Worm (Caenorhabditis elegans) whole organism, L4 larva: ENCODE data around the gene zig-4.

Experiments
- D1046.2 ChIP-seq: fragments of 200-800 bp; sonication (Bioruptor generic); IDR thresholded peaks from 2 replicates; pipeline ENCODE4 v1.3.6; 2022; ENCODE audit warnings: missing genetic modification characterization, missing compliant biosample characterization
- F10B5.3 ChIP-seq: sonication (generic microtip); optimal IDR thresholded peaks from 2 replicates; lab custom pipeline; 2016; ENCODE audit warnings: mild to moderate bottlenecking, missing genetic modification characterization, missing compliant biosample characterization
- F26F4.8 ChIP-seq: fragments of 200-800 bp; sonication (Bioruptor generic); conservative IDR thresholded peaks from 2 replicates; pipeline ENCODE4 v1.3.6; 2022; ENCODE audit warnings: missing genetic modification characterization, missing compliant biosample characterization
- F37D6.2 ChIP-seq: sonication (generic microtip); optimal IDR thresholded peaks from 2 replicates; lab custom pipeline; 2016; ENCODE audit warnings: mild to moderate bottlenecking, missing genetic modification characterization, missing compliant biosample characterization
- F49E8.2 ChIP-seq: sonication (generic microtip); optimal IDR thresholded peaks from 2 replicates; lab custom pipeline; 2016; ENCODE audit warnings: missing compliant biosample characterization, mild to moderate bottlenecking, missing genetic modification characterization, borderline replicate concordance
- R02D3.7 ChIP-seq: fragments of 150-350 bp; sonication (generic microtip); optimal IDR thresholded peaks from 3 replicates; lab custom pipeline; 2014; ENCODE audit warnings: missing biosample characterization, missing genetic modification characterization
- T20F7.1 ChIP-seq: fragments of 200-800 bp; sonication (Bioruptor generic); optimal IDR thresholded peaks from 2 replicates; lab custom pipeline; 2018; ENCODE audit warnings: mild to moderate bottlenecking, missing genetic modification characterization, missing compliant biosample characterization
- Y5F2A.4 ChIP-seq: fragments of 200-800 bp; sonication (Bioruptor generic); optimal IDR thresholded peaks from 2 replicates; lab custom pipeline; 2018; ENCODE audit warnings: mild to moderate bottlenecking, missing genetic modification characterization, missing compliant biosample characterization
- ZK337.2 ChIP-seq: fragments of 200-800 bp; sonication (Bioruptor generic); IDR thresholded peaks from 2 replicates; pipeline ENCODE4 v1.3.6; 2022; ENCODE audit warnings: missing genetic modification reagents, missing genetic modification characterization, missing compliant biosample characterization
- ZK546.5 ChIP-seq, 2 experiments: sonication (generic microtip); optimal IDR thresholded peaks; 2 replicates each; lab custom pipeline; 2017; ENCODE audit warnings: missing biosample characterization in 2 of 2, missing genetic modification characterization in 2 of 2
- ceh-20 ChIP-seq: fragments of 200-800 bp; sonication (Bioruptor generic); IDR thresholded peaks from 2 replicates; pipeline ENCODE4 v1.3.6; 2022; ENCODE audit warnings: missing genetic modification reagents, missing genetic modification characterization, missing compliant biosample characterization
- ceh-44 ChIP-seq: fragments of 200-800 bp; sonication (Bioruptor generic); IDR thresholded peaks from 2 replicates; pipeline ENCODE4 v1.3.6; 2022; ENCODE audit warnings: missing genetic modification reagents, missing genetic modification characterization, missing compliant biosample characterization
- ceh-62 ChIP-seq: sonication (generic microtip); optimal IDR thresholded peaks from 2 replicates; lab custom pipeline; 2017; ENCODE audit warnings: missing biosample characterization, missing genetic modification characterization
- ceh-82 ChIP-seq: sonication (generic microtip); optimal IDR thresholded peaks from 2 replicates; lab custom pipeline; 2017; ENCODE audit warnings: missing biosample characterization, missing genetic modification characterization
- daf-16 ChIP-seq, 3 experiments: sonication (generic microtip); optimal IDR thresholded peaks; 2 replicates each; lab custom pipeline; 2016 to 2017; ENCODE audit warnings: missing genetic modification characterization in 3 of 3, missing genetic modification reagents in 3 of 3, mild to moderate bottlenecking in 2 of 3, missing compliant biosample characterization in 2 of 3, missing biosample characterization in 1 of 3, moderate library complexity in 1 of 3
- daf-8 ChIP-seq: fragments of 200-800 bp; sonication (Bioruptor generic); IDR thresholded peaks from 2 replicates; pipeline ENCODE4 v1.3.6; 2022; ENCODE audit warnings: missing genetic modification characterization, missing compliant biosample characterization
- egl-43 ChIP-seq: fragments of 200-800 bp; sonication (Bioruptor generic); IDR thresholded peaks from 2 replicates; pipeline ENCODE4 v1.3.6; 2022; ENCODE audit warnings: missing genetic modification reagents, missing genetic modification characterization, missing compliant biosample characterization
- hif-1 ChIP-seq, 2 experiments: sonication (generic microtip); optimal IDR thresholded peaks; 2 replicates each; lab custom pipeline; 2016 to 2017; ENCODE audit warnings: missing compliant biosample characterization in 2 of 2, missing genetic modification characterization in 2 of 2, missing genetic modification reagents in 2 of 2, missing genotype in 2 of 2, mild to moderate bottlenecking in 1 of 2
- hlh-30 ChIP-seq: sonication (generic microtip); optimal IDR thresholded peaks from 2 replicates; lab custom pipeline; 2017; ENCODE audit warnings: antibody characterized with exemption, mild to moderate bottlenecking, missing genetic modification characterization, missing compliant biosample characterization; ENCODE audit not compliant: insufficient read depth
- hmg-1.1 ChIP-seq: fragments of 200-800 bp; sonication (Bioruptor generic); IDR thresholded peaks from 2 replicates; pipeline ENCODE4 v1.3.6; 2022; ENCODE audit warnings: missing genetic modification reagents, missing genetic modification characterization, missing compliant biosample characterization
- jun-1 ChIP-seq: fragments of 150-350 bp; optimal IDR thresholded peaks from 2 replicates; lab custom pipeline; 2014; ENCODE audit warnings: missing biosample characterization, missing genetic modification reagents, missing genetic modification characterization
- lin-1 ChIP-seq: fragments of 200-800 bp; sonication (Bioruptor generic); IDR thresholded peaks from 2 replicates; pipeline ENCODE4 v1.3.6; 2022; ENCODE audit warnings: missing genetic modification reagents, missing genetic modification characterization, missing compliant biosample characterization
- lin-13 ChIP-seq: fragments of 150-350 bp; optimal IDR thresholded peaks from 2 replicates; lab custom pipeline; 2014; ENCODE audit warnings: missing biosample characterization, missing genetic modification reagents, missing genetic modification characterization
- lin-29 ChIP-seq: fragments of 200-800 bp; sonication (Bioruptor generic); IDR thresholded peaks from 2 replicates; pipeline ENCODE4 v1.3.6; 2022; ENCODE audit warnings: missing genetic modification reagents, missing genetic modification characterization, missing compliant biosample characterization
- lin-39 ChIP-seq: fragments of 150-350 bp; optimal IDR thresholded peaks from 2 replicates; lab custom pipeline; 2014; ENCODE audit warnings: missing biosample characterization, missing genetic modification reagents, missing genetic modification characterization
- lir-3 ChIP-seq: sonication (generic microtip); optimal IDR thresholded peaks from 2 replicates; lab custom pipeline; 2016; ENCODE audit warnings: mild to moderate bottlenecking, missing genetic modification characterization, missing compliant biosample characterization
- lsy-2 ChIP-seq, 2 experiments: fragments of 150-350 bp in 1 of 2; sonication (generic microtip) in 1 of 2; optimal IDR thresholded peaks; 2 replicates each; lab custom pipeline; 2014 to 2017; ENCODE audit warnings: missing biosample characterization in 2 of 2, missing genetic modification characterization in 2 of 2
- mdl-1 ChIP-seq, 2 experiments: fragments of 150-350 bp in 1 of 2; sonication (generic microtip) in 1 of 2; optimal IDR thresholded peaks; 2 replicates each; lab custom pipeline; 2014 to 2017; ENCODE audit warnings: missing biosample characterization in 2 of 2, missing genetic modification characterization in 2 of 2
- mes-2 ChIP-seq: sonication (generic microtip); optimal IDR thresholded peaks from 2 replicates; lab custom pipeline; 2016; ENCODE audit warnings: missing genotype, mild to moderate bottlenecking, missing genetic modification characterization, missing compliant biosample characterization; ENCODE audit not compliant: poor library complexity, severe bottlenecking
- nhr-10 ChIP-seq: fragments of 150-350 bp; optimal IDR thresholded peaks from 2 replicates; lab custom pipeline; 2014; ENCODE audit warnings: missing biosample characterization, missing genetic modification characterization
- nhr-102 ChIP-seq: sonication (generic microtip); optimal IDR thresholded peaks from 2 replicates; lab custom pipeline; 2016; ENCODE audit warnings: mild to moderate bottlenecking, missing genetic modification characterization, moderate library complexity, missing compliant biosample characterization
- nhr-111 ChIP-seq: fragments of 200-800 bp; sonication (Bioruptor generic); optimal IDR thresholded peaks from 2 replicates; lab custom pipeline; 2018; ENCODE audit warnings: mild to moderate bottlenecking, missing genetic modification characterization, missing compliant biosample characterization
- nhr-237 ChIP-seq: sonication (generic microtip); optimal IDR thresholded peaks from 2 replicates; lab custom pipeline; 2017; ENCODE audit warnings: missing biosample characterization, missing genetic modification characterization
- nhr-41 ChIP-seq: fragments of 200-800 bp; sonication (Bioruptor generic); IDR thresholded peaks from 2 replicates; pipeline ENCODE4 v1.3.6; 2022; ENCODE audit warnings: missing genetic modification reagents, missing genetic modification characterization, missing compliant biosample characterization
- nhr-48 ChIP-seq: sonication (generic microtip); optimal IDR thresholded peaks from 2 replicates; lab custom pipeline; 2016; ENCODE audit warnings: mild to moderate bottlenecking, missing genetic modification characterization, missing compliant biosample characterization
- nhr-76 ChIP-seq: fragments of 150-350 bp; optimal IDR thresholded peaks from 2 replicates; lab custom pipeline; 2014; ENCODE audit warnings: missing biosample characterization, missing genetic modification characterization
- nhr-77 ChIP-seq: fragments of 150-350 bp; optimal IDR thresholded peaks from 2 replicates; lab custom pipeline; 2014; ENCODE audit warnings: missing biosample characterization, missing genetic modification characterization
- pha-4 ChIP-seq, 2 experiments: fragments of 150-350 bp in 1 of 2; fragments of 200-800 bp in 1 of 2; sonication (Bioruptor generic) in 1 of 2; IDR thresholded peaks in 1 of 2; optimal IDR thresholded peaks in 1 of 2; 2 replicates each; pipeline versions ENCODE4 v1.3.6 to Lab custom; 2014 to 2022; ENCODE audit warnings: missing genetic modification characterization in 2 of 2, missing genetic modification reagents in 2 of 2, missing biosample characterization in 1 of 2, missing compliant biosample characterization in 1 of 2
- set-16 ChIP-seq: fragments of 200-800 bp; sonication (Bioruptor generic); IDR thresholded peaks from 2 replicates; pipeline ENCODE4 v1.3.6; 2022; ENCODE audit warnings: missing genetic modification reagents, missing genetic modification characterization, missing compliant biosample characterization
- snpc-1.2 ChIP-seq: fragments of 200-800 bp; sonication (Bioruptor generic); IDR thresholded peaks from 2 replicates; pipeline ENCODE4 v1.3.6; 2022; ENCODE audit warnings: missing genetic modification reagents, missing genetic modification characterization, missing compliant biosample characterization
- spr-1 ChIP-seq: sonication (generic microtip); optimal IDR thresholded peaks from 2 replicates; lab custom pipeline; 2016; ENCODE audit warnings: mild to moderate bottlenecking, missing genetic modification characterization, missing compliant biosample characterization
- tag-97 ChIP-seq: fragments of 200-800 bp; sonication (Bioruptor generic); IDR thresholded peaks from 2 replicates; pipeline ENCODE4 v1.3.6; 2022; ENCODE audit warnings: missing genetic modification characterization, missing compliant biosample characterization
- unc-39 ChIP-seq: sonication (generic microtip); optimal IDR thresholded peaks from 2 replicates; lab custom pipeline; 2017; ENCODE audit warnings: missing biosample characterization, missing genetic modification characterization
- zip-11 ChIP-seq: fragments of 200-800 bp; sonication (Bioruptor generic); IDR thresholded peaks from 2 replicates; pipeline ENCODE4 v1.3.6; 2022; ENCODE audit warnings: missing genetic modification characterization, missing compliant biosample characterization
- zip-2 ChIP-seq: fragments of 150-350 bp; optimal IDR thresholded peaks from 2 replicates; lab custom pipeline; 2014; ENCODE audit warnings: missing biosample characterization, missing genetic modification characterization
- ztf-7 ChIP-seq: fragments of 150-350 bp; optimal IDR thresholded peaks from 2 replicates; lab custom pipeline; 2014; ENCODE audit warnings: missing biosample characterization, missing genetic modification characterization

Gene zig-4

ce11 chrX:7888915-7889314, 36.3 kb upstream of the zig-4 start, which contains the start of gene C39D10.2:
Gene C39D10.2, plus strand, starts transcription at chrX:7889215.
- TF ChIP-seq mes-2 (tag; lab: Kevin White, UChicago) (no peak), lin-29 (GFP tag; lab: Robert Waterston, UW) (no peak), snpc-1.2 (no peak), T20F7.1 (no peak), Y5F2A.4 (GFP tag; lab: Kevin White, UChicago) (no peak), unc-39 (no peak), lin-13 (GFP tag; lab: Kevin White, UChicago) (no peak), nhr-48 (tag; lab: Kevin White, UChicago) (no peak), lin-39 (no peak), nhr-10 (tag; lab: Kevin White, UChicago) (no peak), ceh-62 (tag; lab: Kevin White, UChicago) (no peak), nhr-102 (tag; lab: Kevin White, UChicago) (no peak), lin-1 (no peak), ceh-20 (no peak), mdl-1 (tag; optimal IDR thresholded peaks at IDR 0.05; lab: Kevin White, UChicago) (no peak)

ce11 chrX:7892296-7892695, 32.9 kb upstream of the zig-4 start, which contains the start of gene C39D10.5:
Gene C39D10.5, minus strand, starts transcription at chrX:7892396.
- TF ChIP-seq lin-29 (GFP tag; lab: Robert Waterston, UW) (no peak), pha-4 (GFP tag; IDR thresholded peaks at IDR 0.05; lab: Robert Waterston, UW) (no peak), pha-4 (tag; optimal IDR thresholded peaks at IDR 0.05; lab: Kevin White, UChicago) (no peak), daf-16 (GFP tag; optimal IDR thresholded peaks at IDR 0.05; lab: Kevin White, UChicago) (no peak), daf-16 (tag; optimal IDR thresholded peaks at IDR 0.05; lab: Kevin White, UChicago) (no peak)

- TF ChIP-seq ZK546.5 (tag; optimal IDR thresholded peaks at IDR 0.05; lab: Kevin White, UChicago): no peak
- TF ChIP-seq F26F4.8 (GFP tag; lab: Robert Waterston, UW): no peak
- TF ChIP-seq nhr-237 (tag; lab: Kevin White, UChicago): no peak
- TF ChIP-seq nhr-102 (tag; lab: Kevin White, UChicago): no peak
- TF ChIP-seq R02D3.7 (tag; lab: Kevin White, UChicago): no peak
- no peak for TF ChIP-seq lir-3 (tag; lab: Kevin White, UChicago)
- TF ChIP-seq ztf-7 (tag; lab: Kevin White, UChicago): no peak
- no peak for TF ChIP-seq nhr-111 (GFP tag; lab: Kevin White, UChicago)
- TF ChIP-seq hmg-1.1: no peak
- TF ChIP-seq nhr-76 (tag; lab: Kevin White, UChicago): no peak
- no peak for TF ChIP-seq nhr-10 (tag; lab: Kevin White, UChicago)
- no peak for TF ChIP-seq D1046.2 (GFP tag; lab: Robert Waterston, UW)
- no peak for TF ChIP-seq daf-8 (GFP tag; lab: Robert Waterston, UW)
- TF ChIP-seq hlh-30 (tag; lab: Kevin White, UChicago): no peak
- TF ChIP-seq jun-1: no peak
- TF ChIP-seq spr-1: no peak
- TF ChIP-seq ceh-82 (tag; lab: Kevin White, UChicago): no peak
- TF ChIP-seq mdl-1 (tag; optimal IDR thresholded peaks at IDR 0.05; lab: Kevin White, UChicago): no peak
- TF ChIP-seq F10B5.3: no peak
- TF ChIP-seq hif-1 (tag; optimal IDR thresholded peaks at IDR 0.05; lab: Kevin White, UChicago): no peak
These were observed 27.5 kb upstream of the zig-4 start, which contains the start of gene latd-1 for ce11 chrX:7897690-7898089. Gene latd-1, minus strand, starts transcription at chrX:7897790.

ce11 chrX:7898131-7898530, 27.1 kb upstream of the zig-4 start:
- TF ChIP-seq set-16 (GFP tag; lab: Robert Waterston, UW) (no peak), ceh-44 (GFP tag; lab: Robert Waterston, UW) (no peak), zip-2 (tag; lab: Kevin White, UChicago) (no peak), hmg-1.1 (no peak), nhr-41 (GFP tag; lab: Robert Waterston, UW) (no peak; the same call in 1 of the 2 replicates), ZK337.2 (GFP tag; lab: Robert Waterston, UW) (no peak), zip-11 (GFP tag; lab: Robert Waterston, UW) (no peak), R02D3.7 (tag; lab: Kevin White, UChicago) (no peak), tag-97 (no peak), pha-4 (GFP tag; IDR thresholded peaks at IDR 0.05; lab: Robert Waterston, UW) (peak; percentile 55; the same call in 1 of the 2 replicates), pha-4 (tag; optimal IDR thresholded peaks at IDR 0.05; lab: Kevin White, UChicago) (no peak), nhr-77 (tag; lab: Kevin White, UChicago) (no peak), lsy-2 (tag; optimal IDR thresholded peaks at IDR 0.05; lab: Kevin White, UChicago) (no peak), F37D6.2 (tag; lab: Kevin White, UChicago) (no peak), egl-43 (no peak), nhr-10 (tag; lab: Kevin White, UChicago) (no peak), F49E8.2 (tag; lab: Kevin White, UChicago) (peak; percentile 31)
